Worm (Caenorhabditis elegans) whole organism, late embryonic: ENCODE data around the gene K10C2.8.

ENCODE experiments used
- ceh-14 ChIP-seq: sonication (generic microtip); optimal IDR thresholded peaks from 2 replicates; lab custom pipeline; 2016; ENCODE audit warnings: missing genotype, missing genetic modification characterization, missing compliant biosample characterization
- lin-11 ChIP-seq: fragments of 200-800 bp; sonication (Bioruptor generic); optimal IDR thresholded peaks from 2 replicates; lab custom pipeline; 2018; ENCODE audit warnings: mild to moderate bottlenecking, missing genetic modification characterization, missing compliant biosample characterization
- pax-1 ChIP-seq: fragments of 150-350 bp; optimal IDR thresholded peaks from 2 replicates; lab custom pipeline; 2014; ENCODE audit warnings: missing biosample characterization, missing genetic modification characterization
- rnt-1 ChIP-seq: sonication (generic microtip); optimal IDR thresholded peaks from 2 replicates; lab custom pipeline; 2016; ENCODE audit warnings: missing genetic modification characterization, missing compliant biosample characterization
- sox-4 ChIP-seq: sonication (generic microtip); optimal IDR thresholded peaks from 2 replicates; lab custom pipeline; 2017; ENCODE audit warnings: mild to moderate bottlenecking, missing genetic modification characterization, inconsistent platforms, missing compliant biosample characterization
- tbx-2 ChIP-seq: sonication (generic microtip); optimal IDR thresholded peaks from 2 replicates; lab custom pipeline; 2016; ENCODE audit warnings: missing genetic modification characterization, missing compliant biosample characterization
- unc-55 ChIP-seq: sonication (generic microtip); optimal IDR thresholded peaks from 2 replicates; lab custom pipeline; 2017; ENCODE audit warnings: missing biosample characterization, missing genetic modification reagents, missing genetic modification characterization

ce11 chrX:6467462-6467861 is 30.0 kb upstream of the K10C2.8 start, which contains the start of gene C15B12.3:
- TF ChIP-seq lin-11 (no peak), rnt-1 (tag; lab: Kevin White, UChicago) (no peak), sox-4 (tag; lab: Kevin White, UChicago) (no peak), pax-1 (tag; lab: Kevin White, UChicago) (no peak), unc-55 (GFP tag; lab: Kevin White, UChicago) (no peak), ceh-14 (tag; lab: Kevin White, UChicago) (no peak), tbx-2 (tag; lab: Kevin White, UChicago) (no peak)
